Fruit fly (Drosophila melanogaster): ENCODE measurements around the gene Acn.

dm6 chr2L:19057799-19058198 is 12.6 kb downstream of the Acn start:
- TF ChIP-seq Smox (GFP tag; optimal IDR thresholded peaks at IDR 0.05) (no peak), CG8319 (GFP tag; optimal IDR thresholded peaks at IDR 0.05) (no peak)
